Worm (Caenorhabditis elegans): ENCODE results near the gene sap-140.

sap-140 gene

DNA sequence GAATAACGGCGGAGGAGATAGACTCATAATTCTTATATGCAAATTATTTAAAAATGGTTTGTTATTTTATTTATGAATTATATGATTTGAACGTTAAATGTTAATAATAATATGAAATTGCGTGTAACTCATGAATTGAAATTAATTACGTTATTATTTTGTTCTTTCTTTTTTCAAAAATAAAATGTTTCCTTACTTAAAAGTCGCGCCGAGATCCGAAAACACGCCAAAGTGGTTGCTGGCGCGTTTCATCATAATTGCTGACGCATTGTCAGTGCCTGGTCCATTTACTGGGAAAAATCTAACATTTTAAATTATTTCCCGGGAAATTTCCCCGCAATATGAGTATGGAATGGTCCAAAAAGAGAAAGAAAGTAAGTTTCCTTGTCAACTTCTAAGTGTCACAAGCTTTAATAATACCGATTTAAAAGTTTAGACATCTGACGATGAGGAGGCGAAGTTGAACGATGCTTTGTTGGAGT is at the start of gene sap-140, which contains the start of gene C07H6.9:
Gene sap-140, plus strand, starts transcription at position 318 of the 482 bp plus-strand sequence.
Gene C07H6.9, minus strand, starts transcription at position 51 of the 482 bp plus-strand sequence.
- TF ChIP-seq egl-18 (GFP tag; IDR thresholded peaks at IDR 0.05) (no peak), repo-1 (tag; optimal IDR thresholded peaks at IDR 0.05) (peak; percentile 22), mel-28 (tag; optimal IDR thresholded peaks at IDR 0.05; ENCODE audit: borderline replicate concordance) (no peak), ets-4 (GFP tag; optimal IDR thresholded peaks at IDR 0.05) (no peak), mes-4 (tag; optimal IDR thresholded peaks at IDR 0.05) (no peak), chd-7 (tag; optimal IDR thresholded peaks at IDR 0.05) (no peak), attf-5 (GFP tag; optimal IDR thresholded peaks at IDR 0.05) (peak; percentile 67), tlf-1 (GFP tag; optimal IDR thresholded peaks at IDR 0.05) (peak; percentile 62), sptf-2 (GFP tag; optimal IDR thresholded peaks at IDR 0.05) (no peak), nhr-120 (GFP tag; IDR thresholded peaks at IDR 0.05) (no peak), aptf-2 (GFP tag; conservative IDR thresholded peaks at IDR 0.05) (no peak), ccch-3 (GFP tag; optimal IDR thresholded peaks at IDR 0.05) (no peak), nhr-80 (tag; optimal IDR thresholded peaks at IDR 0.05) (peak; percentile 10), akir-1 (GFP tag; optimal IDR thresholded peaks at IDR 0.05) (no peak), dpl-1 (GFP tag; optimal IDR thresholded peaks at IDR 0.05) (peak; percentile 96), gei-17 (GFP tag; optimal IDR thresholded peaks at IDR 0.05) (no peak), F33H1.4 (GFP tag; IDR thresholded peaks at IDR 0.05) (peak; percentile 66), Y67H2A.10 (GFP tag; conservative IDR thresholded peaks at IDR 0.05) (no peak), let-526 (GFP tag; IDR thresholded peaks at IDR 0.05) (no peak), nfyb-1 (GFP tag; IDR thresholded peaks at IDR 0.05) (peak; percentile 57; the same call in 1 of the 2 replicates), hmg-1.2 (GFP tag; IDR thresholded peaks at IDR 0.05) (peak; percentile 48), die-1 (tag; optimal IDR thresholded peaks at IDR 0.05) (no peak), unc-62 (GFP tag; optimal IDR thresholded peaks at IDR 0.05) (no peak), D2030.7 (GFP tag; IDR thresholded peaks at IDR 0.05) (peak; percentile 67), ceh-100 (GFP tag; IDR thresholded peaks at IDR 0.05) (no peak), F23B12.7 (tag; optimal IDR thresholded peaks at IDR 0.05; ENCODE audit: insufficient read depth) (no peak), F57A8.1 (GFP tag; optimal IDR thresholded peaks at IDR 0.05) (no peak), madf-6 (GFP tag; IDR thresholded peaks at IDR 0.05) (peak; percentile 62), snpc-1.1 (tag; optimal IDR thresholded peaks at IDR 0.05; ENCODE audit: insufficient read depth) (peak; percentile 18), atf-7 (tag; optimal IDR thresholded peaks at IDR 0.05) (peak; percentile 1), ceh-91 (GFP tag; IDR thresholded peaks at IDR 0.05) (peak; percentile 53), lin-35 (GFP tag; optimal IDR thresholded peaks at IDR 0.05) (peak in 2 of 3 experiments; percentile 84 to 92), nfya-1 (tag; optimal IDR thresholded peaks at IDR 0.05; ENCODE audit: borderline replicate concordance, insufficient read depth) (no peak), lag-1 (GFP tag; IDR thresholded peaks at IDR 0.05) (no peak), tbx-9 (tag; optimal IDR thresholded peaks at IDR 0.05; ENCODE audit: borderline replicate concordance) (no peak), K11D2.4 (GFP tag; IDR thresholded peaks at IDR 0.05) (peak; percentile 11; the same call in 1 of the 2 replicates), somi-1 (GFP tag; optimal IDR thresholded peaks at IDR 0.05) (no peak), dox-1 (GFP tag; IDR thresholded peaks at IDR 0.05) (peak; percentile 83), madf-3 (GFP tag; IDR thresholded peaks at IDR 0.05) (peak; percentile 72; the same call in 1 of the 2 replicates), mcd-1 (GFP tag; IDR thresholded peaks at IDR 0.05) (peak; percentile 79), nhr-90 (tag; optimal IDR thresholded peaks at IDR 0.05) (no peak), lsl-1 (GFP tag; optimal IDR thresholded peaks at IDR 0.05) (peak; percentile 65), Y53F4B.3 (GFP tag; IDR thresholded peaks at IDR 0.05) (no peak), ekl-4 (GFP tag; IDR thresholded peaks at IDR 0.05) (peak; percentile 62; the same call in 1 of the 2 replicates), efl-1 (GFP tag; optimal IDR thresholded peaks at IDR 0.05) (peak; percentile 84), lir-1 (GFP tag; conservative IDR thresholded peaks at IDR 0.05) (no peak), rpc-1 (optimal IDR thresholded peaks at IDR 0.05) (no peak), rpc-1 (tag; optimal IDR thresholded peaks at IDR 0.05) (no peak)
